Fruit fly (Drosophila melanogaster) whole organism, embryonic: ENCODE measurements around the gene CG4393.

Source experiments
- CG10979 ChIP-seq: fragments of 200-800 bp; sonication (Bioruptor generic); optimal IDR thresholded peaks from 2 replicates; lab custom pipeline; 2018; ENCODE audit warnings: missing biosample characterization, mild to moderate bottlenecking, missing genetic modification characterization, moderate library complexity
- CG2129 ChIP-seq: fragments of 200-800 bp; sonication (Bioruptor generic); IDR thresholded peaks from 2 replicates; pipeline ENCODE4 v1.3.6; 2022; ENCODE audit warnings: missing biosample characterization, missing genetic modification characterization; ENCODE audit not compliant: partially characterized antibody
- CG3838 ChIP-seq: fragments of 200-800 bp; sonication (Bioruptor generic); optimal IDR thresholded peaks from 3 replicates; lab custom pipeline; 2016; ENCODE audit warnings: missing biosample characterization, missing genetic modification characterization
- CG5953 ChIP-seq: fragments of 200-800 bp; sonication (Bioruptor generic); IDR thresholded peaks from 2 replicates; pipeline ENCODE4 v1.3.6; 2022; ENCODE audit warnings: missing biosample characterization, missing genetic modification characterization
- CG9727 ChIP-seq: fragments of 200-800 bp; sonication (Bioruptor generic); optimal IDR thresholded peaks from 3 replicates; lab custom pipeline; 2017; ENCODE audit warnings: missing biosample characterization, mild to moderate bottlenecking, missing genetic modification characterization
- CoRest ChIP-seq: fragments of 200-800 bp; sonication (Bioruptor generic); optimal IDR thresholded peaks from 3 replicates; lab custom pipeline; 2018; ENCODE audit warnings: missing biosample characterization, mild to moderate bottlenecking, missing genetic modification characterization, moderate library complexity
- Dip2 ChIP-seq: fragments of 200-800 bp; sonication (Bioruptor generic); IDR thresholded peaks from 2 replicates; pipeline ENCODE4 v1.3.6; 2022; ENCODE audit warnings: missing biosample characterization, missing genetic modification characterization
- E2f2 ChIP-seq: fragments of 200-800 bp; sonication (Bioruptor generic); IDR thresholded peaks from 2 replicates; pipeline ENCODE4 v1.3.6; 2022; ENCODE audit warnings: missing biosample characterization, missing genetic modification characterization
- az2 ChIP-seq: fragments of 200-800 bp; sonication (Bioruptor generic); optimal IDR thresholded peaks from 3 replicates; lab custom pipeline; 2016; ENCODE audit warnings: missing biosample characterization, missing genetic modification characterization
- cas ChIP-seq: fragments of 200-800 bp; sonication (Bioruptor generic); IDR thresholded peaks from 2 replicates; pipeline ENCODE4 v1.3.6; 2022; ENCODE audit warnings: missing biosample characterization, missing genetic modification characterization
- her ChIP-seq: fragments of 200-800 bp; sonication (Bioruptor generic); optimal IDR thresholded peaks from 2 replicates; lab custom pipeline; 2016; ENCODE audit warnings: missing biosample characterization, missing genetic modification characterization
- pan ChIP-seq, 4 experiments: fragments of >200 bp in 3 of 4; fragments of 200-800 bp in 1 of 4; sonication (Bioruptor generic) in 1 of 4; optimal IDR thresholded peaks in 3 of 4; IDR thresholded peaks in 1 of 4; 2 replicates each; pipeline versions ENCODE4 v1.3.6 to Lab custom; 2017 to 2022; ENCODE audit warnings: missing biosample characterization in 2 of 4, missing genetic modification characterization in 2 of 4, mixed read lengths in 1 of 4

DNA sequence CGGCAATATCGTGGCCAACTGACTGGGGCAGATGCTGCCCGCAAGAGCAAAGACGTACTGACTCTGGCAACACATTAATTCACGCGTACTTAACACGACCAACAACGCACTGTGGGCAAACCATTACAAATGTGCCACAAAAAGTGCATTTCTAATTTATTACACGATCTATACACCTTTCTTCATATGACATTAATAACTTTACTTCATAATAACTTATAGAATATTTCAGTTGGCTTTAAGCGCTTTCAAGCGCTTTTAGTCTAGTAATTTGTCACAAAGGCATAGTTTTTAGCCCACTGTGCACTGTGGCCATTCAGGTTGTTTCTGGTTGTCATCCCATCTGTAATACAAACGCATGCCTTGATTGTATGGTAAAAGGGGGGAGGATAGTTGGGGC is 16.3 kb downstream of the CG4393 start:
- TF ChIP-seq CG2129 = no peak
- TF ChIP-seq Dip2 (GFP tag; lab: Robert Waterston, UW) = no peak
- no peak for TF ChIP-seq az2
- TF ChIP-seq CG5953 (GFP tag; lab: Robert Waterston, UW) = no peak
- no peak for TF ChIP-seq pan (optimal IDR thresholded peaks at IDR 0.05; lab: Kevin White, UChicago)
- no peak for TF ChIP-seq pan (GFP tag; optimal IDR thresholded peaks at IDR 0.05 in 1 of 2, IDR thresholded peaks at IDR 0.05 in 1 of 2)
- TF ChIP-seq cas (GFP tag; lab: Robert Waterston, UW) = no peak
- TF ChIP-seq CG10979 (tag; lab: Kevin White, UChicago) = no peak
- TF ChIP-seq her (GFP tag; lab: Kevin White, UChicago) = no peak
- no peak for TF ChIP-seq E2f2 (GFP tag; lab: Robert Waterston, UW)
- no peak for TF ChIP-seq CG3838 (GFP tag; lab: Kevin White, UChicago)
- TF ChIP-seq CG9727 = no peak
- no peak for TF ChIP-seq CoRest (tag; lab: Kevin White, UChicago)
